Worm (Caenorhabditis elegans) whole organism, L1 larva: ENCODE data around the gene math-4.

Source experiments
- C16A3.4 ChIP-seq: fragments of 150-350 bp; optimal IDR thresholded peaks from 2 replicates; lab custom pipeline; 2014; ENCODE audit warnings: missing biosample characterization, missing genetic modification characterization
- F16B12.6 ChIP-seq: fragments of 150-350 bp; optimal IDR thresholded peaks from 2 replicates; lab custom pipeline; 2014; ENCODE audit warnings: missing biosample characterization, missing genetic modification characterization
- Y116A8C.19 ChIP-seq: sonication (generic microtip); optimal IDR thresholded peaks from 2 replicates; lab custom pipeline; 2016; ENCODE audit warnings: missing compliant biosample characterization, missing genetic modification characterization, borderline replicate concordance
- alr-1 ChIP-seq: fragments of 200-800 bp; sonication (Bioruptor generic); optimal IDR thresholded peaks from 2 replicates; lab custom pipeline; 2018; ENCODE audit warnings: borderline replicate concordance, mild to moderate bottlenecking, missing genetic modification characterization, missing compliant biosample characterization
- blmp-1 ChIP-seq: fragments of 150-350 bp; optimal IDR thresholded peaks from 2 replicates; lab custom pipeline; 2014; ENCODE audit warnings: missing biosample characterization, missing genetic modification characterization
- ceh-8 ChIP-seq: fragments of 200-800 bp; sonication (Bioruptor generic); optimal IDR thresholded peaks from 2 replicates; lab custom pipeline; 2018; ENCODE audit warnings: mild to moderate bottlenecking, missing genetic modification characterization, moderate library complexity, missing compliant biosample characterization
- ceh-82 ChIP-seq, 3 experiments: fragments of 150-350 bp in 1 of 3; sonication (generic microtip) in 2 of 3; optimal IDR thresholded peaks; 2 replicates each; lab custom pipeline; 2014 to 2017; ENCODE audit warnings: missing biosample characterization in 3 of 3, missing genetic modification characterization in 3 of 3
- ceh-88 ChIP-seq: fragments of 200-800 bp; sonication (Bioruptor generic); IDR thresholded peaks from 2 replicates; pipeline ENCODE4 v1.3.6; 2022; ENCODE audit warnings: missing genetic modification characterization, missing compliant biosample characterization
- ceh-90 ChIP-seq: sonication (generic microtip); optimal IDR thresholded peaks from 2 replicates; lab custom pipeline; 2016; ENCODE audit warnings: missing genetic modification characterization, missing compliant biosample characterization
- ces-1 ChIP-seq: fragments of 150-350 bp; optimal IDR thresholded peaks from 2 replicates; lab custom pipeline; 2014; ENCODE audit warnings: missing biosample characterization, missing genetic modification reagents, missing genetic modification characterization
- dpl-1 ChIP-seq, 3 experiments: fragments of 150-350 bp in 2 of 3; sonication (generic microtip) in 1 of 3; optimal IDR thresholded peaks; 2 replicates each; lab custom pipeline; 2014 to 2017; ENCODE audit warnings: missing biosample characterization in 3 of 3, missing genetic modification characterization in 3 of 3, missing genetic modification reagents in 3 of 3
- dsc-1 ChIP-seq: sonication (generic microtip); optimal IDR thresholded peaks from 2 replicates; lab custom pipeline; 2016; ENCODE audit warnings: mild to moderate bottlenecking, missing genetic modification characterization, missing compliant biosample characterization
- efl-1 ChIP-seq, 4 experiments: fragments of 150-350 bp; optimal IDR thresholded peaks in 3 of 4; peaks in 1 of 4; 1 replicate in 1 of 4; 2 replicates in 3 of 4; lab custom pipeline; 2014; ENCODE audit warnings: missing biosample characterization in 2 of 4, missing genetic modification characterization in 2 of 4, missing genetic modification reagents in 2 of 4
- elt-2 ChIP-seq: sonication (generic microtip); optimal IDR thresholded peaks from 2 replicates; lab custom pipeline; 2016; ENCODE audit warnings: missing genetic modification characterization, mild to moderate bottlenecking, inconsistent platforms, missing compliant biosample characterization, missing genetic modification reagents
- elt-3 ChIP-seq, 6 experiments: fragments of 150-350 bp in 1 of 6; sonication (generic microtip); optimal IDR thresholded peaks; 2 replicates each; lab custom pipeline; 2017 to 2018; ENCODE audit warnings: missing biosample characterization in 6 of 6, missing genetic modification characterization in 6 of 6, inconsistent platforms in 1 of 6
- fkh-10 ChIP-seq: sonication (generic microtip); optimal IDR thresholded peaks from 2 replicates; lab custom pipeline; 2017; ENCODE audit warnings: missing biosample characterization, missing genetic modification reagents, missing genetic modification characterization
- fkh-4 ChIP-seq: sonication (generic microtip); optimal IDR thresholded peaks from 2 replicates; lab custom pipeline; 2016; ENCODE audit warnings: missing compliant biosample characterization, missing genetic modification characterization, borderline replicate concordance
- hpl-2 ChIP-seq: fragments of 150-350 bp; optimal IDR thresholded peaks from 2 replicates; lab custom pipeline; 2014; ENCODE audit warnings: missing biosample characterization, missing genetic modification reagents, missing genetic modification characterization
- jun-1 ChIP-seq: fragments of 150-350 bp; optimal IDR thresholded peaks from 2 replicates; lab custom pipeline; 2014; ENCODE audit warnings: missing biosample characterization, missing genetic modification reagents, missing genetic modification characterization
- lin-13 ChIP-seq: fragments of 150-350 bp; optimal IDR thresholded peaks from 2 replicates; lab custom pipeline; 2014; ENCODE audit warnings: missing biosample characterization, missing genetic modification reagents, missing genetic modification characterization
- lin-14 ChIP-seq: fragments of 200-800 bp; sonication (Bioruptor generic); optimal IDR thresholded peaks from 2 replicates; lab custom pipeline; 2018; ENCODE audit warnings: mild to moderate bottlenecking, missing genetic modification characterization, moderate library complexity, missing compliant biosample characterization
- lin-15B ChIP-seq: fragments of 150-350 bp; sonication (generic microtip); optimal IDR thresholded peaks from 3 replicates; lab custom pipeline; 2014; ENCODE audit warnings: missing biosample characterization, missing genetic modification characterization
- lin-35 ChIP-seq, 2 experiments: fragments of 150-350 bp; optimal IDR thresholded peaks; 2 replicates each; lab custom pipeline; 2014; ENCODE audit warnings: missing biosample characterization in 2 of 2, missing genetic modification characterization in 2 of 2, missing genetic modification reagents in 2 of 2
- lin-39 ChIP-seq: fragments of 150-350 bp; optimal IDR thresholded peaks from 2 replicates; lab custom pipeline; 2014; ENCODE audit warnings: missing biosample characterization, missing genetic modification reagents, missing genetic modification characterization
- lsy-2 ChIP-seq, 2 experiments: fragments of 150-350 bp; optimal IDR thresholded peaks; 2 replicates each; lab custom pipeline; 2014; ENCODE audit warnings: missing biosample characterization in 2 of 2, missing genetic modification characterization in 2 of 2
- mdl-1 ChIP-seq, 2 experiments: fragments of 150-350 bp; optimal IDR thresholded peaks; 2 replicates each; lab custom pipeline; 2014 to 2017; ENCODE audit warnings: missing biosample characterization in 2 of 2, missing genetic modification characterization in 2 of 2, inconsistent platforms in 1 of 2
- mef-2 ChIP-seq: fragments of 150-350 bp; optimal IDR thresholded peaks from 2 replicates; lab custom pipeline; 2014; ENCODE audit warnings: missing biosample characterization, missing genetic modification characterization
- mep-1 ChIP-seq: fragments of 150-350 bp; optimal IDR thresholded peaks from 2 replicates; lab custom pipeline; 2014; ENCODE audit warnings: missing biosample characterization, missing genetic modification characterization
- nhr-11 ChIP-seq: fragments of 150-350 bp; optimal IDR thresholded peaks from 2 replicates; lab custom pipeline; 2014; ENCODE audit warnings: missing biosample characterization, missing genetic modification characterization
- nhr-12 ChIP-seq: sonication (generic microtip); optimal IDR thresholded peaks from 2 replicates; lab custom pipeline; 2017; ENCODE audit warnings: missing biosample characterization, missing genetic modification characterization
- nhr-20 ChIP-seq: sonication (generic microtip); optimal IDR thresholded peaks from 2 replicates; lab custom pipeline; 2016; ENCODE audit warnings: mild to moderate bottlenecking, missing genetic modification characterization, missing compliant biosample characterization
- nhr-71 ChIP-seq: sonication (generic microtip); optimal IDR thresholded peaks from 2 replicates; lab custom pipeline; 2016; ENCODE audit warnings: mild to moderate bottlenecking, missing genetic modification characterization, moderate library complexity, missing compliant biosample characterization
- nhr-77 ChIP-seq: fragments of 150-350 bp; optimal IDR thresholded peaks from 2 replicates; lab custom pipeline; 2014; ENCODE audit warnings: missing biosample characterization, missing genetic modification characterization
- nhr-84 ChIP-seq: sonication (generic microtip); optimal IDR thresholded peaks from 2 replicates; lab custom pipeline; 2017; ENCODE audit warnings: missing biosample characterization, missing genetic modification characterization
- nhr-85 ChIP-seq: sonication (generic microtip); peaks from one replicate; lab custom pipeline; 2016; ENCODE audit warnings: missing genetic modification characterization, inconsistent platforms, missing compliant biosample characterization
- pag-3 ChIP-seq: sonication (generic microtip); optimal IDR thresholded peaks from 2 replicates; lab custom pipeline; 2017; ENCODE audit warnings: missing genetic modification characterization, mild to moderate bottlenecking, missing compliant biosample characterization, antibody characterized with exemption, borderline replicate concordance; ENCODE audit not compliant: insufficient read depth
- pqm-1 ChIP-seq: sonication (generic microtip); optimal IDR thresholded peaks from 3 replicates; lab custom pipeline; 2017; ENCODE audit warnings: missing biosample characterization, missing genetic modification characterization
- rnt-1 ChIP-seq: sonication (generic microtip); optimal IDR thresholded peaks from 2 replicates; lab custom pipeline; 2016; ENCODE audit warnings: mild to moderate bottlenecking, missing genetic modification characterization, moderate library complexity, missing compliant biosample characterization
- snpc-4 ChIP-seq: fragments of 150-350 bp; optimal IDR thresholded peaks from 2 replicates; lab custom pipeline; 2014; ENCODE audit warnings: missing biosample characterization, missing genetic modification characterization
- sox-4 ChIP-seq: sonication (generic microtip); optimal IDR thresholded peaks from 2 replicates; lab custom pipeline; 2016; ENCODE audit warnings: missing genetic modification characterization, missing compliant biosample characterization
- sptf-1 ChIP-seq: fragments of 150-350 bp; optimal IDR thresholded peaks from 2 replicates; lab custom pipeline; 2014; ENCODE audit warnings: missing biosample characterization, missing genetic modification characterization
- sup-37 ChIP-seq: fragments of 200-800 bp; sonication (Bioruptor generic); optimal IDR thresholded peaks from 2 replicates; lab custom pipeline; 2018; ENCODE audit warnings: mild to moderate bottlenecking, missing genetic modification characterization, missing compliant biosample characterization
- swsn-7 ChIP-seq: sonication (generic microtip); optimal IDR thresholded peaks from 2 replicates; lab custom pipeline; 2016; ENCODE audit warnings: missing genetic modification characterization, missing compliant biosample characterization
- tbx-2 ChIP-seq: sonication (generic microtip); optimal IDR thresholded peaks from 2 replicates; lab custom pipeline; 2016; ENCODE audit warnings: missing genetic modification characterization, missing compliant biosample characterization
- unc-130 ChIP-seq: fragments of 150-350 bp; optimal IDR thresholded peaks from 2 replicates; lab custom pipeline; 2017; ENCODE audit warnings: missing biosample characterization, missing genetic modification characterization, inconsistent platforms
- xbp-1 ChIP-seq: sonication (generic microtip); optimal IDR thresholded peaks from 2 replicates; lab custom pipeline; 2016; ENCODE audit warnings: missing genetic modification characterization, missing compliant biosample characterization
- zag-1 ChIP-seq: fragments of 150-350 bp; optimal IDR thresholded peaks from 2 replicates; lab custom pipeline; 2014; ENCODE audit warnings: missing biosample characterization, missing genetic modification characterization
- zip-4 ChIP-seq: fragments of 200-800 bp; sonication (Bioruptor generic); optimal IDR thresholded peaks from 2 replicates; lab custom pipeline; 2018; ENCODE audit warnings: mild to moderate bottlenecking, missing genetic modification characterization, moderate library complexity, missing compliant biosample characterization
- ztf-4 ChIP-seq: fragments of 150-350 bp; optimal IDR thresholded peaks from 2 replicates; lab custom pipeline; 2014; ENCODE audit warnings: missing biosample characterization, missing genetic modification characterization

math-4 gene

ce11 chrII:1820774-1821173 is 38.4 kb upstream of the math-4 start, which contains the start of gene fbxa-3 (continued):
- TF ChIP-seq nhr-12 (no peak), alr-1 (tag; lab: Kevin White, UChicago) (no peak), ceh-90 (tag; lab: Kevin White, UChicago) (no peak)
- TF ChIP-seq, all 84 proteins: peak for 0

ce11 chrII:1819944-1820570 is 37.7 kb upstream of the math-4 start, which contains the start of gene fbxc-19:
Gene fbxc-19 (plus strand): TSS chrII:1820479.
- TF ChIP-seq dpl-1 (GFP tag; optimal IDR thresholded peaks at IDR 0.05; lab: Kevin White, UChicago) = peak; percentile 56 to 61 (median 61)
- peak; percentile 100 for TF ChIP-seq elt-2 (tag; lab: Kevin White, UChicago)
- peak; percentile 45 for TF ChIP-seq snpc-4
- peak; percentile 83 for TF ChIP-seq nhr-85
- peak; percentile 7 to 59 (median 30) for TF ChIP-seq ceh-82 (tag; optimal IDR thresholded peaks at IDR 0.05; lab: Kevin White, UChicago)
- no peak for TF ChIP-seq sup-37 (GFP tag; lab: Kevin White, UChicago)
- TF ChIP-seq ztf-4 (tag; lab: Kevin White, UChicago) = no peak
- no peak for TF ChIP-seq ceh-90 (tag; lab: Kevin White, UChicago)
- no peak for TF ChIP-seq fkh-10 (GFP tag; lab: Kevin White, UChicago)
- peak; percentile 75 for TF ChIP-seq jun-1 (tag; lab: Kevin White, UChicago)
- no peak for TF ChIP-seq ces-1 (GFP tag; lab: Kevin White, UChicago)
- no peak for TF ChIP-seq sox-4 (tag; lab: Kevin White, UChicago)
- TF ChIP-seq Y116A8C.19 (tag; lab: Kevin White, UChicago) = no peak
- no peak for TF ChIP-seq ceh-8 (GFP tag; lab: Kevin White, UChicago)
- TF ChIP-seq pag-3 (tag; lab: Kevin White, UChicago) = no peak
- no peak for TF ChIP-seq zag-1
- peak; percentile 34 for TF ChIP-seq tbx-2 (tag; lab: Kevin White, UChicago)
- no peak for TF ChIP-seq fkh-4 (tag; lab: Kevin White, UChicago)
- TF ChIP-seq lin-14 (GFP tag; lab: Kevin White, UChicago) = peak; percentile 73
- peak; percentile 35 for TF ChIP-seq blmp-1 (tag; lab: Kevin White, UChicago)
- no peak for TF ChIP-seq nhr-84
- TF ChIP-seq nhr-77 = peak; percentile 38
- peak; percentile 34 for TF ChIP-seq swsn-7
- TF ChIP-seq xbp-1 (tag; lab: Kevin White, UChicago) = peak; percentile 3
- peak; percentile 58 for TF ChIP-seq mep-1 (tag; lab: Kevin White, UChicago)
- TF ChIP-seq lin-35 (GFP tag; optimal IDR thresholded peaks at IDR 0.05; lab: Kevin White, UChicago) = peak; percentile 47 to 82
- no peak for TF ChIP-seq mef-2 (tag; lab: Kevin White, UChicago)
- peak; percentile 40 for TF ChIP-seq lin-13
- peak in 1 of 2 experiments; percentile 53 for TF ChIP-seq mdl-1 (tag; optimal IDR thresholded peaks at IDR 0.05; lab: Kevin White, UChicago)
- TF ChIP-seq elt-3 (tag; optimal IDR thresholded peaks at IDR 0.05; lab: Kevin White, UChicago) = peak in 3 of 6 experiments; percentile 60 to 96 (median 89)
- peak; percentile 95 for TF ChIP-seq pqm-1 (tag; lab: Kevin White, UChicago)
- no peak for TF ChIP-seq dsc-1
- peak; percentile 58 for TF ChIP-seq rnt-1 (tag; lab: Kevin White, UChicago)
- no peak for TF ChIP-seq sptf-1 (tag; lab: Kevin White, UChicago)
- TF ChIP-seq F16B12.6 (tag; lab: Kevin White, UChicago) = peak; percentile 22
- no peak for TF ChIP-seq unc-130 (tag; lab: Kevin White, UChicago)
- TF ChIP-seq nhr-71 (tag; lab: Kevin White, UChicago) = peak; percentile 72
- peak; percentile 77 to 78 for TF ChIP-seq efl-1 (optimal IDR thresholded peaks at IDR 0.05; lab: Kevin White, UChicago)
- TF ChIP-seq efl-1 (GFP tag; optimal IDR thresholded peaks at IDR 0.05 in 1 of 2; lab: Kevin White, UChicago) = peak; percentile 63 to 94
- peak; percentile 98 for TF ChIP-seq zip-4 (GFP tag; lab: Kevin White, UChicago)
- peak; percentile 34 for TF ChIP-seq C16A3.4
- peak; percentile 4 for TF ChIP-seq lin-15B
- peak; percentile 60 for TF ChIP-seq nhr-20
- peak; percentile 45 for TF ChIP-seq hpl-2
- peak; percentile 67 to 79 for TF ChIP-seq lsy-2 (tag; optimal IDR thresholded peaks at IDR 0.05; lab: Kevin White, UChicago)
- no peak for TF ChIP-seq ceh-88 (GFP tag; lab: Robert Waterston, UW)
- TF ChIP-seq lin-39 (tag; lab: Kevin White, UChicago) = no peak
- peak; percentile 63 for TF ChIP-seq nhr-11 (tag; lab: Kevin White, UChicago)
